Fruit fly (Drosophila melanogaster): ENCODE results near the gene Rubicon.

Rubicon gene

dm6 chrX:8690003-8690402 is 13.1 kb downstream of the Rubicon start, which contains the start of the genes Ppt1 and Ogg1 (continued):
- peak; percentile 38; the same call in 1 of the 2 replicates for TF ChIP-seq Drgx (GFP tag; IDR thresholded peaks at IDR 0.05)
- peak; percentile 66 for TF ChIP-seq her (GFP tag; optimal IDR thresholded peaks at IDR 0.05)
- TF ChIP-seq CG12155 (GFP tag; optimal IDR thresholded peaks at IDR 0.05): peak; percentile 61
- TF ChIP-seq fru (optimal IDR thresholded peaks at IDR 0.05): no peak
- peak; percentile 30 for TF ChIP-seq CG15601 (tag; optimal IDR thresholded peaks at IDR 0.05)
- peak; percentile 69 for TF ChIP-seq CG1603 (tag; optimal IDR thresholded peaks at IDR 0.05)
- peak; percentile 100 for TF ChIP-seq wek (GFP tag; optimal IDR thresholded peaks at IDR 0.05)
- TF ChIP-seq grau (tag; optimal IDR thresholded peaks at IDR 0.05): peak; percentile 56
- TF ChIP-seq ham (GFP tag; IDR thresholded peaks at IDR 0.05): no peak
- no peak for TF ChIP-seq E2f1 (GFP tag; IDR thresholded peaks at IDR 0.05)
- no peak for TF ChIP-seq ftz-f1 (GFP tag; optimal IDR thresholded peaks at IDR 0.05)
- TF ChIP-seq hth (optimal IDR thresholded peaks at IDR 0.05): no peak
- TF ChIP-seq CG13624 (GFP tag; optimal IDR thresholded peaks at IDR 0.05): peak; percentile 62
- peak; percentile 45 for TF ChIP-seq fu2 (GFP tag; optimal IDR thresholded peaks at IDR 0.05)
- TF ChIP-seq HHEX (GFP tag; optimal IDR thresholded peaks at IDR 0.05): peak; percentile 6
- TF ChIP-seq Bgb (GFP tag; IDR thresholded peaks at IDR 0.05; ENCODE audit: partially characterized antibody): peak; percentile 41

- TF ChIP-seq fru (optimal IDR thresholded peaks at IDR 0.05): no peak
- TF ChIP-seq CG8089 (GFP tag; optimal IDR thresholded peaks at IDR 0.05): no peak
- TF ChIP-seq esg (GFP tag; conservative IDR thresholded peaks at IDR 0.05): no peak
- TF ChIP-seq Dad (GFP tag; optimal IDR thresholded peaks at IDR 0.05): no peak
- no peak for TF ChIP-seq D19A (tag; optimal IDR thresholded peaks at IDR 0.05)
- no peak for TF ChIP-seq phol (tag; optimal IDR thresholded peaks at IDR 0.05)
- TF ChIP-seq Lhr (GFP tag; optimal IDR thresholded peaks at IDR 0.05): no peak
- TF ChIP-seq rib (GFP tag; IDR thresholded peaks at IDR 0.05): no peak
- no peak for TF ChIP-seq Stat92E (GFP tag; optimal IDR thresholded peaks at IDR 0.05)
- no peak for TF ChIP-seq CG7839 (tag; optimal IDR thresholded peaks at IDR 0.05)
- no peak for TF ChIP-seq lilli (GFP tag; optimal IDR thresholded peaks at IDR 0.05)
- no peak for TF ChIP-seq vnd (GFP tag; IDR thresholded peaks at IDR 0.05; ENCODE audit: partially characterized antibody)
- no peak for TF ChIP-seq CG10209 (GFP tag; optimal IDR thresholded peaks at IDR 0.05)
- TF ChIP-seq inv (GFP tag; IDR thresholded peaks at IDR 0.05; ENCODE audit: partially characterized antibody): no peak
- no peak for TF ChIP-seq so (GFP tag; IDR thresholded peaks at IDR 0.05)
- TF ChIP-seq CG4730 (GFP tag; IDR thresholded peaks at IDR 0.05): no peak
- TF ChIP-seq Eip74EF (GFP tag; optimal IDR thresholded peaks at IDR 0.05): no peak
- no peak for TF ChIP-seq CG1792 (GFP tag; optimal IDR thresholded peaks at IDR 0.05)
- no peak for TF ChIP-seq CG15601 (tag; optimal IDR thresholded peaks at IDR 0.05)
- no peak for TF ChIP-seq CG3163 (GFP tag; optimal IDR thresholded peaks at IDR 0.05)
These were observed 16.7 kb downstream of the Rubicon start, which contains the start of gene CG11294 for dm6 chrX:8693520-8693919. CG11294 (minus strand) TSS chrX:8693620.

dm6 chrX:8694066-8694822 is 17.4 kb downstream of the Rubicon start:
- peak; percentile 5 for TF ChIP-seq Sox102F (GFP tag; optimal IDR thresholded peaks at IDR 0.05)
- TF ChIP-seq CG11695 (GFP tag; IDR thresholded peaks at IDR 0.05): no peak
- TF ChIP-seq CG10366 (GFP tag; IDR thresholded peaks at IDR 0.05): no peak
- TF ChIP-seq kah (GFP tag; optimal IDR thresholded peaks at IDR 0.05): no peak
- TF ChIP-seq CG10462 (GFP tag; optimal IDR thresholded peaks at IDR 0.05): no peak
- TF ChIP-seq grau (tag; optimal IDR thresholded peaks at IDR 0.05): peak; percentile 26
- no peak for TF ChIP-seq z (GFP tag; IDR thresholded peaks at IDR 0.05)
- no peak for TF ChIP-seq Doc3 (GFP tag; IDR thresholded peaks at IDR 0.05; ENCODE audit: partially characterized antibody)
- no peak for TF ChIP-seq Adf1 (GFP tag; IDR thresholded peaks at IDR 0.05)
- peak; percentile 27 for TF ChIP-seq nmo (GFP tag; optimal IDR thresholded peaks at IDR 0.05)
- no peak for TF ChIP-seq CG8944 (GFP tag; optimal IDR thresholded peaks at IDR 0.05)
- TF ChIP-seq CG11398 (GFP tag; optimal IDR thresholded peaks at IDR 0.05): no peak
- peak; percentile 11 for TF ChIP-seq CG30403 (GFP tag; optimal IDR thresholded peaks at IDR 0.05)
- no peak for TF ChIP-seq HmgZ (tag; optimal IDR thresholded peaks at IDR 0.05)
- TF ChIP-seq nom (GFP tag; optimal IDR thresholded peaks at IDR 0.05): no peak
- no peak for TF ChIP-seq CG10431 (GFP tag; optimal IDR thresholded peaks at IDR 0.05)
